Worm (Caenorhabditis elegans): ENCODE measurements around the gene C31A11.13.

ce11 chrV:16322155-16322554 is 19.8 kb upstream of the C31A11.13 start:
- no peak for TF ChIP-seq him-1 (tag; optimal IDR thresholded peaks at IDR 0.05)
- TF ChIP-seq W03F9.2 (tag; optimal IDR thresholded peaks at IDR 0.05): no peak
- no peak for TF ChIP-seq dao-5 (tag; optimal IDR thresholded peaks at IDR 0.05)

Data from whole organism, L4/young adult.